Worm (Caenorhabditis elegans): ENCODE data around the gene chil-26.

Gene chil-26

ce11 chrII:9491045-9491444 is 16.2 kb downstream of the chil-26 start:
- TF ChIP-seq lin-26 (GFP tag; IDR thresholded peaks at IDR 0.05), result 0 out of 2 replicates have a peak, but pooled peaks have one; percentile 39
- peak; percentile 89 for TF ChIP-seq hmg-1.2 (GFP tag; IDR thresholded peaks at IDR 0.05)
- TF ChIP-seq bed-2 (GFP tag; IDR thresholded peaks at IDR 0.05), result 0 out of 2 replicates have a peak, but pooled peaks have one; percentile 6
- no peak for TF ChIP-seq bed-1 (GFP tag; IDR thresholded peaks at IDR 0.05)

DNA sequence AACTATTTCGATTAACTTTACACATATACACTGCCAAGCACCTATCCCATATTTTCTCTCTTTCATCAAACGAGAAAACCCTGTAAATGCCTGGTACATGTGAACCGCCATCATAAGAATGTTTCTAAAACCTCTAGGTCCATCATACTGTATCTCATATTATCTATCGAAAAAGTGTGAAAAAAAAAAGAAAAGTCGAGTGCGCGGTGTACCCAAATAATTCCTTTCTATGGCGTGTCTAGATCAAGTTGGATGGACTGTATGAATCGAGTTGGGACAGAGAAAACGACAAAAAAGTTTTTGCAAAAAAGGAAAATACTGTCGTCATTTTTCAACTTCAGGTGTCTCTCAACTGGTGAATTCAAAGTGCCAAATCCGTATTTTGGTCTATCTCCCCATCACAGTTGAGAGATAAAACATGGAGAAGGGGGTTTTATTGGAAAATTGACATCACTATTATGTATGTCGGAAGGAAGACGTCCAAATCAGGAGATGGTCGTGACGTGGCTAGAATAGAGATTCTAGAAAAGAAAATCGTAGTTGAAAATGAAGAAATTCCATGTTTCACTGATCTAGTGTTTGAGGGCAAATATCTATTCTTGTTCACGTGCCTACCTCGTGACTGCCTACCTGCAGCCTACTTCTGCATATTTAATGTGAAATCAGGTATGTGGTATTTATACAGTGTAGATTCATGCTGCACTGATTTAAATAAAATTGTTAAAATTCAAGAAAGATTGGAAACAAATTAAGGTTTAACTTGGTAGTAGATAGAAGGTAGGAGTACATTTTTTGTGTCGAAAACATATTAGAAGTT is 18.6 kb downstream of the chil-26 start:
- TF ChIP-seq K11D2.4 (GFP tag; IDR thresholded peaks at IDR 0.05), result 0 out of 2 replicates have a peak, but pooled peaks have one; percentile 33
- peak; percentile 43 for TF ChIP-seq somi-1 (GFP tag; optimal IDR thresholded peaks at IDR 0.05)
- peak; percentile 47 for TF ChIP-seq lin-40 (tag; optimal IDR thresholded peaks at IDR 0.05)
- no peak for TF ChIP-seq F52B5.7 (tag; optimal IDR thresholded peaks at IDR 0.05)

DNA sequence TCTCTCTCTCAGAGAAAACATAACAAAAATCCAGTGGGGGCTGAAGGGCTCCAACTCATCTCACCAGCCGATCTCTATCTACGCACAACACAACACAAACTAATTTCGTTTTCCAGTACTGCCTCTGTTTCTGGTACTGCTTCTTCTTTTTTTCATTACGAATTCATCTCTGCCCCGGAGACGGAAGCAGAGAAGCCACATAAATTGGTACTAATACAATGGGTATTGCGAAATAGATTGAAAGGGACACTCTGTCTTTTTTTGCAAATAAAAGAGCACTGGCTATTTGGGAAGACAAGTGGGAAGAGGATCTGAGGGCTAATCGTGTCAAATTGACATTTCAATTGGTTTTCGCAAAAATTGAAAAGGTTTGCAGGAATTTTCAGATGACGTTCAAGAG is 22.5 kb downstream of the chil-26 start:
- no peak for TF ChIP-seq dpl-1 (GFP tag; optimal IDR thresholded peaks at IDR 0.05)
- no peak for TF ChIP-seq ceh-58 (GFP tag; IDR thresholded peaks at IDR 0.05)
- no peak for TF ChIP-seq him-1 (tag; optimal IDR thresholded peaks at IDR 0.05)
- no peak for TF ChIP-seq nfya-1 (tag; optimal IDR thresholded peaks at IDR 0.05; ENCODE audit: borderline replicate concordance, insufficient read depth)
- TF ChIP-seq dox-1 (GFP tag; IDR thresholded peaks at IDR 0.05), result 0 out of 2 replicates have a peak, but pooled peaks have one; percentile 26
- TF ChIP-seq F10E7.11 (tag; optimal IDR thresholded peaks at IDR 0.05), result no peak
- no peak for TF ChIP-seq snpc-1.1 (tag; optimal IDR thresholded peaks at IDR 0.05; ENCODE audit: insufficient read depth)
- no peak for TF ChIP-seq fkh-3 (tag; optimal IDR thresholded peaks at IDR 0.05)
- TF ChIP-seq bed-1 (GFP tag; IDR thresholded peaks at IDR 0.05), result no peak
- TF ChIP-seq lsy-27 (tag; optimal IDR thresholded peaks at IDR 0.05; ENCODE audit: borderline replicate concordance, insufficient read depth), result no peak
- TF ChIP-seq D2030.7 (GFP tag; IDR thresholded peaks at IDR 0.05), result no peak
- no peak for TF ChIP-seq hmg-1.2 (GFP tag; IDR thresholded peaks at IDR 0.05)
- TF ChIP-seq akir-1 (GFP tag; optimal IDR thresholded peaks at IDR 0.05), result no peak
- TF ChIP-seq atf-7 (tag; optimal IDR thresholded peaks at IDR 0.05), result no peak
- TF ChIP-seq F55B11.4 (tag; optimal IDR thresholded peaks at IDR 0.05; ENCODE audit: borderline replicate concordance, insufficient read depth), result no peak
- no peak for TF ChIP-seq chd-7 (tag; optimal IDR thresholded peaks at IDR 0.05)
- peak; percentile 18 for TF ChIP-seq somi-1 (GFP tag; optimal IDR thresholded peaks at IDR 0.05)
- no peak for TF ChIP-seq snpc-1.3 (tag; optimal IDR thresholded peaks at IDR 0.05; ENCODE audit: insufficient read depth)
- peak; percentile 69; the same call in 1 of the 2 replicates for TF ChIP-seq cebp-1 (GFP tag; IDR thresholded peaks at IDR 0.05)
- peak; percentile 95 for TF ChIP-seq cebp-1 (tag; optimal IDR thresholded peaks at IDR 0.05)
- TF ChIP-seq madf-8 (GFP tag; conservative IDR thresholded peaks at IDR 0.05), result no peak
- TF ChIP-seq attf-6 (GFP tag; IDR thresholded peaks at IDR 0.05), result no peak
- TF ChIP-seq B0261.1 (tag; optimal IDR thresholded peaks at IDR 0.05), result no peak
- no peak for TF ChIP-seq ccch-3 (GFP tag; optimal IDR thresholded peaks at IDR 0.05)

DNA sequence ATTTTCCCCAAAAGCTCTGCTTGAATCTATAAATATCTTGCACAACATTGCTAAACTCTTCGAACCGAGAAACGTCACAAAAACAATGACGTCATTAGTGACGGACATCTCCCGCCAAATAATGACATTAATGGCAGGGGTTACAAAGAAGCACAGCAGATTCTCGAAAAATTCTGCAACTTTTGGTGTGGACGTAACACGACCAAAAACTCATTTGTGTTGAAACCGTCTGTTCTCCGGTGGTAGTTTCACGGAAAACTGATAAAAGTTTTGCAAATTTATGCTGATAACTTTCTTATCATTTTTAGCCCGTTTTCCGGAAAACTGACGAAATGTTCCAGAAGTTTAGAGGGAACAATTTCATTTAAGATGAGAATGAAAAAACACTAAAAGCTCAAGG is 23.7 kb downstream of the chil-26 start:
- no peak for TF ChIP-seq ekl-4 (GFP tag; IDR thresholded peaks at IDR 0.05)
- peak; percentile 90 for TF ChIP-seq atf-7 (tag; optimal IDR thresholded peaks at IDR 0.05)
- TF ChIP-seq ceh-58 (GFP tag; IDR thresholded peaks at IDR 0.05), result no peak
- TF ChIP-seq K11D2.4 (GFP tag; IDR thresholded peaks at IDR 0.05), result no peak
- no peak for TF ChIP-seq snpc-4 (GFP tag; optimal IDR thresholded peaks at IDR 0.05)
- no peak for TF ChIP-seq snpc-4 (tag; optimal IDR thresholded peaks at IDR 0.05)
- peak; percentile 1 for TF ChIP-seq tbp1 (GFP tag; optimal IDR thresholded peaks at IDR 0.05)
- no peak for TF ChIP-seq F49E8.2 (tag; optimal IDR thresholded peaks at IDR 0.05; ENCODE audit: insufficient read depth)
- TF ChIP-seq hsf-1 (GFP tag; IDR thresholded peaks at IDR 0.05), result no peak
- no peak for TF ChIP-seq let-607 (tag; optimal IDR thresholded peaks at IDR 0.05)
- TF ChIP-seq nhr-80 (tag; optimal IDR thresholded peaks at IDR 0.05), result peak; percentile 63
- TF ChIP-seq snpc-3.4 (tag; optimal IDR thresholded peaks at IDR 0.05), result no peak
- no peak for TF ChIP-seq mcd-1 (GFP tag; IDR thresholded peaks at IDR 0.05)
- TF ChIP-seq madf-6 (GFP tag; IDR thresholded peaks at IDR 0.05), result no peak
- no peak for TF ChIP-seq tbx-9 (tag; optimal IDR thresholded peaks at IDR 0.05; ENCODE audit: borderline replicate concordance)
- no peak for TF ChIP-seq dpl-1 (GFP tag; optimal IDR thresholded peaks at IDR 0.05)
- TF ChIP-seq cebp-1 (GFP tag; IDR thresholded peaks at IDR 0.05), result no peak
- TF ChIP-seq cebp-1 (tag; optimal IDR thresholded peaks at IDR 0.05), result peak; percentile 11
